Worm (Caenorhabditis elegans) whole organism, L4 larva: Measurements from ENCODE around the gene spe-27.
A peak's percentile ranks its signal among the peaks of the same experiment; 100 is the strongest.

Source experiments
- Y105C5A.15 ChIP-seq: fragments of 200-800 bp; sonication (Bioruptor generic); IDR thresholded peaks from 2 replicates; pipeline ENCODE4 v1.3.6; 2022; ENCODE audit warnings: missing genetic modification characterization, missing compliant biosample characterization
- Y75B8A.6 ChIP-seq: fragments of 200-800 bp; sonication (Bioruptor generic); IDR thresholded peaks from 2 replicates; pipeline ENCODE4 v1.3.6; 2022; ENCODE audit warnings: missing genetic modification reagents, missing genetic modification characterization, missing compliant biosample characterization
- aha-1 ChIP-seq: fragments of 150-350 bp; peaks from one replicate; lab custom pipeline; 2014; ENCODE audit warnings: missing biosample characterization, missing genetic modification characterization
- arid-1 ChIP-seq: fragments of 200-800 bp; sonication (Bioruptor generic); conservative IDR thresholded peaks from 2 replicates; pipeline ENCODE4 v1.3.6; 2022; ENCODE audit warnings: missing genetic modification reagents, missing genetic modification characterization, missing compliant biosample characterization
- ceh-82 ChIP-seq: sonication (generic microtip); optimal IDR thresholded peaks from 2 replicates; lab custom pipeline; 2017; ENCODE audit warnings: missing biosample characterization, missing genetic modification characterization
- ces-1 ChIP-seq: fragments of 150-350 bp; sonication (generic microtip); optimal IDR thresholded peaks from 4 replicates; lab custom pipeline; 2014; ENCODE audit warnings: missing biosample characterization, missing genetic modification reagents, missing genetic modification characterization
- daf-12 ChIP-seq: fragments of 150-350 bp; optimal IDR thresholded peaks from 2 replicates; lab custom pipeline; 2014; ENCODE audit warnings: missing biosample characterization, missing genetic modification reagents, missing genetic modification characterization
- daf-16 ChIP-seq, 3 experiments: sonication (generic microtip); optimal IDR thresholded peaks; 2 replicates each; lab custom pipeline; 2016 to 2017; ENCODE audit warnings: missing genetic modification characterization in 3 of 3, missing genetic modification reagents in 3 of 3, mild to moderate bottlenecking in 2 of 3, missing compliant biosample characterization in 2 of 3, missing biosample characterization in 1 of 3, moderate library complexity in 1 of 3
- dmd-6 ChIP-seq: fragments of 200-800 bp; sonication (Bioruptor generic); IDR thresholded peaks from 2 replicates; pipeline ENCODE4 v1.3.6; 2022; ENCODE audit warnings: missing genetic modification reagents, missing genetic modification characterization, missing compliant biosample characterization
- duxl-1 ChIP-seq: sonication (generic microtip); optimal IDR thresholded peaks from 2 replicates; lab custom pipeline; 2016; ENCODE audit warnings: mild to moderate bottlenecking, missing genetic modification characterization, moderate library complexity, missing compliant biosample characterization; ENCODE audit not compliant: poor library complexity
- dve-1 ChIP-seq: sonication (generic microtip); optimal IDR thresholded peaks from 2 replicates; lab custom pipeline; 2017; ENCODE audit warnings: antibody characterized with exemption, mild to moderate bottlenecking, missing genetic modification characterization, missing compliant biosample characterization; ENCODE audit not compliant: insufficient read depth
- fkh-10 ChIP-seq: fragments of 150-350 bp; optimal IDR thresholded peaks from 2 replicates; lab custom pipeline; 2014; ENCODE audit warnings: missing biosample characterization, missing genetic modification reagents, missing genetic modification characterization
- hif-1 ChIP-seq, 2 experiments: sonication (generic microtip); optimal IDR thresholded peaks; 2 replicates each; lab custom pipeline; 2016 to 2017; ENCODE audit warnings: missing compliant biosample characterization in 2 of 2, missing genetic modification characterization in 2 of 2, missing genetic modification reagents in 2 of 2, missing genotype in 2 of 2, mild to moderate bottlenecking in 1 of 2
- hlh-30 ChIP-seq: sonication (generic microtip); optimal IDR thresholded peaks from 2 replicates; lab custom pipeline; 2017; ENCODE audit warnings: antibody characterized with exemption, mild to moderate bottlenecking, missing genetic modification characterization, missing compliant biosample characterization; ENCODE audit not compliant: insufficient read depth
- hmg-1.1 ChIP-seq: fragments of 200-800 bp; sonication (Bioruptor generic); IDR thresholded peaks from 2 replicates; pipeline ENCODE4 v1.3.6; 2022; ENCODE audit warnings: missing genetic modification reagents, missing genetic modification characterization, missing compliant biosample characterization
- lin-1 ChIP-seq: fragments of 200-800 bp; sonication (Bioruptor generic); IDR thresholded peaks from 2 replicates; pipeline ENCODE4 v1.3.6; 2022; ENCODE audit warnings: missing genetic modification reagents, missing genetic modification characterization, missing compliant biosample characterization
- lin-29 ChIP-seq: fragments of 200-800 bp; sonication (Bioruptor generic); IDR thresholded peaks from 2 replicates; pipeline ENCODE4 v1.3.6; 2022; ENCODE audit warnings: missing genetic modification reagents, missing genetic modification characterization, missing compliant biosample characterization
- lir-3 ChIP-seq: sonication (generic microtip); optimal IDR thresholded peaks from 2 replicates; lab custom pipeline; 2016; ENCODE audit warnings: mild to moderate bottlenecking, missing genetic modification characterization, missing compliant biosample characterization
- lsy-2 ChIP-seq, 2 experiments: fragments of 150-350 bp in 1 of 2; sonication (generic microtip) in 1 of 2; optimal IDR thresholded peaks; 2 replicates each; lab custom pipeline; 2014 to 2017; ENCODE audit warnings: missing biosample characterization in 2 of 2, missing genetic modification characterization in 2 of 2
- mdl-1 ChIP-seq, 2 experiments: fragments of 150-350 bp in 1 of 2; sonication (generic microtip) in 1 of 2; optimal IDR thresholded peaks; 2 replicates each; lab custom pipeline; 2014 to 2017; ENCODE audit warnings: missing biosample characterization in 2 of 2, missing genetic modification characterization in 2 of 2
- mep-1 ChIP-seq: fragments of 150-350 bp; sonication (generic microtip); optimal IDR thresholded peaks from 3 replicates; lab custom pipeline; 2014; ENCODE audit warnings: missing biosample characterization, missing genetic modification characterization
- mes-2 ChIP-seq: sonication (generic microtip); optimal IDR thresholded peaks from 2 replicates; lab custom pipeline; 2016; ENCODE audit warnings: missing genotype, mild to moderate bottlenecking, missing genetic modification characterization, missing compliant biosample characterization; ENCODE audit not compliant: poor library complexity, severe bottlenecking
- mxl-3 ChIP-seq: fragments of 200-800 bp; sonication (Bioruptor generic); optimal IDR thresholded peaks from 2 replicates; lab custom pipeline; 2018; ENCODE audit warnings: mild to moderate bottlenecking, missing genetic modification characterization, missing compliant biosample characterization
- nhr-102 ChIP-seq: sonication (generic microtip); optimal IDR thresholded peaks from 2 replicates; lab custom pipeline; 2016; ENCODE audit warnings: mild to moderate bottlenecking, missing genetic modification characterization, moderate library complexity, missing compliant biosample characterization
- nhr-25 ChIP-seq: sonication (generic microtip); optimal IDR thresholded peaks from 2 replicates; lab custom pipeline; 2017; ENCODE audit warnings: missing genetic modification characterization, mild to moderate bottlenecking, missing compliant biosample characterization, antibody characterized with exemption, moderate library complexity, borderline replicate concordance; ENCODE audit not compliant: insufficient read depth
- nhr-28 ChIP-seq: fragments of 150-350 bp; optimal IDR thresholded peaks from 2 replicates; lab custom pipeline; 2014; ENCODE audit warnings: missing biosample characterization, missing genetic modification characterization
- nhr-48 ChIP-seq: sonication (generic microtip); optimal IDR thresholded peaks from 2 replicates; lab custom pipeline; 2016; ENCODE audit warnings: mild to moderate bottlenecking, missing genetic modification characterization, missing compliant biosample characterization
- nhr-6 ChIP-seq: fragments of 150-350 bp; optimal IDR thresholded peaks from 2 replicates; lab custom pipeline; 2014; ENCODE audit warnings: missing biosample characterization, missing genetic modification characterization
- nhr-77 ChIP-seq: fragments of 150-350 bp; optimal IDR thresholded peaks from 2 replicates; lab custom pipeline; 2014; ENCODE audit warnings: missing biosample characterization, missing genetic modification characterization
- pqm-1 ChIP-seq: sonication (generic microtip); optimal IDR thresholded peaks from 2 replicates; lab custom pipeline; 2017; ENCODE audit warnings: missing biosample characterization, missing genetic modification characterization
- rbr-2 ChIP-seq: sonication (generic microtip); optimal IDR thresholded peaks from 2 replicates; lab custom pipeline; 2016; ENCODE audit warnings: missing genotype, missing genetic modification characterization, missing compliant biosample characterization
- spr-1 ChIP-seq: sonication (generic microtip); optimal IDR thresholded peaks from 2 replicates; lab custom pipeline; 2016; ENCODE audit warnings: mild to moderate bottlenecking, missing genetic modification characterization, missing compliant biosample characterization
- unc-130 ChIP-seq: sonication (generic microtip); optimal IDR thresholded peaks from 2 replicates; lab custom pipeline; 2016; ENCODE audit warnings: missing genetic modification reagents, missing genetic modification characterization, missing compliant biosample characterization
- unc-62 ChIP-seq, 3 experiments: fragments of 150-350 bp in 1 of 3; sonication (generic microtip); optimal IDR thresholded peaks in 2 of 3; peaks in 1 of 3; 1 replicate in 1 of 3; 2 replicates in 2 of 3; lab custom pipeline; 2014 to 2017; ENCODE audit warnings: missing biosample characterization in 3 of 3, missing genetic modification characterization in 3 of 3, missing genetic modification reagents in 3 of 3, missing genotype in 1 of 3
- zag-1 ChIP-seq: fragments of 150-350 bp; optimal IDR thresholded peaks from 2 replicates; lab custom pipeline; 2014; ENCODE audit warnings: missing biosample characterization, missing genetic modification characterization
- zip-2 ChIP-seq: fragments of 150-350 bp; optimal IDR thresholded peaks from 2 replicates; lab custom pipeline; 2014; ENCODE audit warnings: missing biosample characterization, missing genetic modification characterization

spe-27 gene

DNA sequence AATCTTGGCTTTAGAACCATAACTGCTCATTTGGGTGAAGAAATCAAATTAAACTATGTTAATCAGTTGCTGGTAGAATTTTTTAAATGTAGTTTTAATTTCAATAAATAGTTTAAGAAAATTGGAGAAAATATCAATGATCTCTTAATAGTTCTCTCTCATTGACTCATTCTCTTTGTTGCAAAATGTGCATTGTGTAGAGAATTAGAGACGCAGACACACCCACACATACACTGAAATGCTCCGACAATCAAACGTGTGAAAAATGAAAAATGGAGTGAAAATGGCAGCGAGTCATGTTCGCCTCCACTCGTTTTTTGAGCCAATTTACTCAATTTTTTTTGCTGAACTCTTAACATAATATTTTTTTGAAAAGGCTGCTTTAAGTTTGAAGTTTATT lies 44.8 kb downstream of the spe-27 start:
- TF ChIP-seq nhr-28 (tag; lab: Kevin White, UChicago): peak; percentile 11
- TF ChIP-seq duxl-1 (tag; lab: Kevin White, UChicago): no peak

DNA sequence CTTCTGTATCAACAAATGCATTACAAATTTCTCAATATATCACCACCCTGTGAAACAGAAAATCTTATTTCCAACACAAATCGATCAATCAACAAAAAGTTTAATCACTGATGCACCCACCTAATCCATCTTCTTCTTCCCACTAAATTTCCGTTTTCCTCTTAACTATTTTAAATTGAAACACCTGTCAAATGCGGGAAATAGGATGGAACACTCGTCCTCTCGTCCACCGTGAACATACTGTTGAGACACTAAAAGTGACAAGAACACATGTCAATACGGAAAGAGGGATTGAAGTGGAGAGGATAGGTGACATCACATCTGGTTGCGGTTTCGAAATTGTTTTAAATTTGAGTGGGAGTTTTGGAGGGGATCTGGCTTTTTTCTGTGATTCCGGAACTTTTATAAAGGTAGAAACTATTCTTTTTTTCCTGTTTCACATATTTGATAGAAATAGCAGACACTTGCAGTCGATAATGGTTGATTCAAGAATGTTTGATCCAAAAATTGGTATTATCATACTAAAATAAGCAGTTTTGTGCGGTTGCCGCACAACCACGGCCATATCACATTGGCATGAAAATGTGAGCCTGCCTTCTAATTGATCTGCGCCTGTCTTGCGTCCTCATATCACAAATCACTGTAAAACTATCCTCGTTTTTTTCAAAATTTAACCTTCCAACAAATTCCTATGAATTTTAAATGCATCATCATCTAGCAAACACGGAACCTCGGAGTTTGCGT lies 45.5 kb downstream of the spe-27 start:
- TF ChIP-seq ceh-82 (tag; lab: Kevin White, UChicago) (no peak), nhr-25 (tag; lab: Kevin White, UChicago) (no peak), ces-1 (no peak), aha-1 (tag; lab: Kevin White, UChicago) (peak; percentile 94), unc-62 (GFP tag; optimal IDR thresholded peaks at IDR 0.05 in 1 of 2; lab: Kevin White, UChicago) (peak in 1 of 2 experiments; percentile 56), unc-62 (tag; optimal IDR thresholded peaks at IDR 0.05; lab: Kevin White, UChicago) (no peak), zag-1 (tag; lab: Kevin White, UChicago) (no peak)

DNA sequence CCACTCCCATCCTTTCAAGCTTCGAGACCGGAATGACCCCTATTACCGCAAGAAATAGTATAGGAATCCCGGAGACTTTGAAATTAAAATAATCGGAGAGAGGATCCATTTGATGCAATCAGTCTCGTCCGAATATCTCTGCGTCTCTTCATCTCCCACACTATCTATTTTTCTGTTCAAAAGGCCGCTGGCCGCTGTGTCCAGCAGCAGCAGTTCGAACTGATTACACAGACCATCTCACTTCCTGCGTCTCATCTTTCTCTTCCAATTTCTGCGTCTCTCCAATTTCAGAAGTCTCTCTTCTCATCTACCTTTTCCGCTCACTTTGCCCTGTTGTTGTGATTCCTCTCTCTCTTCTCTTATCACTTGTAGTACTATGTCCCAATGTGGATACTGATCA lies 48.3 kb downstream of the spe-27 start:
- TF ChIP-seq unc-62 (GFP tag; optimal IDR thresholded peaks at IDR 0.05 in 1 of 2; lab: Kevin White, UChicago): peak in 1 of 2 experiments; percentile 52
- no peak for TF ChIP-seq unc-62 (tag; optimal IDR thresholded peaks at IDR 0.05; lab: Kevin White, UChicago)
- TF ChIP-seq mxl-3: peak; percentile 67
- peak; percentile 77 for TF ChIP-seq nhr-48
- TF ChIP-seq lir-3: no peak
- TF ChIP-seq hif-1 (tag; optimal IDR thresholded peaks at IDR 0.05; lab: Kevin White, UChicago): peak in 1 of 2 experiments; percentile 15
- peak; percentile 82 for TF ChIP-seq nhr-6
- TF ChIP-seq mdl-1 (tag; optimal IDR thresholded peaks at IDR 0.05; lab: Kevin White, UChicago): peak in 1 of 2 experiments; percentile 52
- TF ChIP-seq dmd-6: peak; percentile 69
- TF ChIP-seq daf-16 (GFP tag; optimal IDR thresholded peaks at IDR 0.05; lab: Kevin White, UChicago): peak in 1 of 2 experiments; percentile 23
- TF ChIP-seq daf-16 (tag; optimal IDR thresholded peaks at IDR 0.05; lab: Kevin White, UChicago): peak; percentile 82
- TF ChIP-seq hlh-30 (tag; lab: Kevin White, UChicago): peak; percentile 64
- peak; percentile 25 for TF ChIP-seq rbr-2 (tag; lab: Kevin White, UChicago)
- peak; percentile 87 for TF ChIP-seq nhr-28 (tag; lab: Kevin White, UChicago)
- peak; percentile 56 for TF ChIP-seq mep-1 (tag; lab: Kevin White, UChicago)
- TF ChIP-seq lin-1 (GFP tag; lab: Robert Waterston, UW): peak; percentile 81
- TF ChIP-seq aha-1 (tag; lab: Kevin White, UChicago): peak; percentile 59
- no peak for TF ChIP-seq arid-1 (GFP tag; lab: Robert Waterston, UW)
- TF ChIP-seq nhr-25 (tag; lab: Kevin White, UChicago): peak; percentile 59
- peak; percentile 50 for TF ChIP-seq spr-1 (tag; lab: Kevin White, UChicago)
- TF ChIP-seq nhr-102 (tag; lab: Kevin White, UChicago): peak; percentile 63
- peak; percentile 84 for TF ChIP-seq dve-1 (tag; lab: Kevin White, UChicago)
- TF ChIP-seq daf-12 (tag; lab: Kevin White, UChicago): no peak
- peak; percentile 70 for TF ChIP-seq pqm-1 (tag; lab: Kevin White, UChicago)
- peak; percentile 61 for TF ChIP-seq hmg-1.1
- TF ChIP-seq lsy-2 (tag; optimal IDR thresholded peaks at IDR 0.05; lab: Kevin White, UChicago): peak in 1 of 2 experiments; percentile 55
- peak; percentile 9 for TF ChIP-seq nhr-77 (tag; lab: Kevin White, UChicago)
- TF ChIP-seq Y75B8A.6 (GFP tag; lab: Robert Waterston, UW): no peak
- TF ChIP-seq unc-130 (GFP tag; lab: Kevin White, UChicago): no peak
- no peak for TF ChIP-seq zip-2

DNA sequence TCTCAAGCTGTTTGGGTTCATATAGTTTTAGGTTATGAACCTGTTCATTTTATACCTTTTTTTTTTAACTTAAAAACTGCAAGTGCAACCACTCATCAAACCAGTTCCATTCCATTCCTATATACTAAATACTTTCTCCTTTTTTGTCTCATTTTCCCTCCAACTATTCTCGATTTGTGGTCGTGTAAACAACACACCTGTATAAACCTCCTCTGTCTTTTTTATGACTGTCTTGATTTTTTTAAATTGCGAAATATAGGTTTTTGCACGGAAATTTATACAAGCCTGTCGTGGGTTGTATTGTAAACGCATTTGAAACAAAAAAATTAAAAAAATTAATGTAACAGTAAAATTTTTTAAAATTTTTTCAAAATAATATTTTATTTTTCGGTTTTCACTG lies 49.3 kb downstream of the spe-27 start:
- TF ChIP-seq fkh-10 (GFP tag; lab: Kevin White, UChicago) (no peak), mxl-3 (no peak), lin-29 (GFP tag; lab: Robert Waterston, UW) (no peak), daf-16 (GFP tag; optimal IDR thresholded peaks at IDR 0.05; lab: Kevin White, UChicago) (no peak), daf-16 (tag; optimal IDR thresholded peaks at IDR 0.05; lab: Kevin White, UChicago) (peak; percentile 73), Y105C5A.15 (GFP tag; lab: Robert Waterston, UW) (no peak), mes-2 (tag; lab: Kevin White, UChicago) (no peak)
